Fruit fly (Drosophila melanogaster) whole organism, adult: Measurements from ENCODE around the gene CG44037.

Experiments
- CG11617 ChIP-seq: fragments of 200-800 bp; sonication (Bioruptor generic); optimal IDR thresholded peaks from 2 replicates; lab custom pipeline; 2017; ENCODE audit warnings: mild to moderate bottlenecking, missing biosample characterization, missing genetic modification reagents, missing genetic modification characterization
- CG12768 ChIP-seq: fragments of 200-800 bp; sonication (Bioruptor generic); optimal IDR thresholded peaks from 2 replicates; lab custom pipeline; 2017; ENCODE audit warnings: missing biosample characterization, missing genetic modification characterization, mild to moderate bottlenecking, moderate library complexity, missing genetic modification reagents
- CG5204 ChIP-seq: fragments of 200-800 bp; sonication (Bioruptor generic); optimal IDR thresholded peaks from 2 replicates; lab custom pipeline; 2016; ENCODE audit warnings: missing biosample characterization, missing genetic modification characterization
- CG7101 ChIP-seq: fragments of 200-800 bp; sonication (Bioruptor generic); optimal IDR thresholded peaks from 2 replicates; lab custom pipeline; 2018; ENCODE audit warnings: missing biosample characterization, mild to moderate bottlenecking, missing genetic modification characterization, moderate library complexity
- Crg-1 ChIP-seq: fragments of 200-800 bp; sonication (Bioruptor generic); optimal IDR thresholded peaks from 2 replicates; lab custom pipeline; 2016; ENCODE audit warnings: missing biosample characterization, missing genetic modification characterization
- Hr96 ChIP-seq: fragments of 200-800 bp; sonication (Bioruptor generic); optimal IDR thresholded peaks from 2 replicates; lab custom pipeline; 2016; ENCODE audit warnings: missing biosample characterization, missing genetic modification characterization
- cic ChIP-seq: fragments of 200-800 bp; sonication (Bioruptor generic); optimal IDR thresholded peaks from 2 replicates; lab custom pipeline; 2017; ENCODE audit warnings: missing biosample characterization, mild to moderate bottlenecking, missing genetic modification characterization, moderate library complexity
- kay ChIP-seq: fragments of 200-800 bp; sonication (Bioruptor generic); peaks from one replicate; lab custom pipeline; 2016; ENCODE audit warnings: missing biosample characterization, missing genetic modification characterization, borderline replicate concordance
- tj ChIP-seq: fragments of 200-800 bp; sonication (Bioruptor generic); optimal IDR thresholded peaks from 3 replicates; lab custom pipeline; 2017; ENCODE audit warnings: missing biosample characterization, mild to moderate bottlenecking, missing genetic modification characterization, moderate library complexity

- no peak for TF ChIP-seq CG7101
- TF ChIP-seq CG5204 (GFP tag; lab: Kevin White, UChicago): no peak
- TF ChIP-seq Hr96 (GFP tag; lab: Kevin White, UChicago): no peak
- TF ChIP-seq CG11617: no peak
- TF ChIP-seq cic: no peak
- TF ChIP-seq CG12768: no peak
- TF ChIP-seq kay (GFP tag; lab: Kevin White, UChicago): no peak
- no peak for TF ChIP-seq tj
- TF ChIP-seq Crg-1: no peak
Measured at dm6 chr3R:12251534-12251933, 7.0 kb upstream of the CG44037 start.
